Worm (Caenorhabditis elegans) whole organism, mixed stage, embryonic: ENCODE results near the gene lip-1.

Experiments
- blmp-1 ChIP-seq: fragments of 150-350 bp; optimal IDR thresholded peaks from 2 replicates; lab custom pipeline; 2014; ENCODE audit warnings: missing biosample characterization, missing genetic modification characterization
- ces-1 ChIP-seq: fragments of 150-350 bp; optimal IDR thresholded peaks from 2 replicates; lab custom pipeline; 2014; ENCODE audit warnings: missing biosample characterization, missing genetic modification reagents, missing genetic modification characterization
- drap-1 ChIP-seq: fragments of 200-800 bp; sonication (Bioruptor generic); optimal IDR thresholded peaks from 3 replicates; lab custom pipeline; 2018; ENCODE audit warnings: mild to moderate bottlenecking, missing genetic modification characterization, missing compliant biosample characterization
- elt-1 ChIP-seq: sonication (generic microtip); optimal IDR thresholded peaks from 2 replicates; lab custom pipeline; 2017; ENCODE audit warnings: missing genetic modification characterization, mild to moderate bottlenecking, missing compliant biosample characterization, antibody characterized with exemption, moderate library complexity, borderline replicate concordance; ENCODE audit not compliant: insufficient read depth
- elt-3 ChIP-seq: fragments of 150-350 bp; optimal IDR thresholded peaks from 2 replicates; lab custom pipeline; 2014; ENCODE audit warnings: missing biosample characterization, missing genetic modification characterization
- lsy-2 ChIP-seq: fragments of 150-350 bp; optimal IDR thresholded peaks from 2 replicates; lab custom pipeline; 2014; ENCODE audit warnings: missing biosample characterization, missing genetic modification characterization
- mab-5 ChIP-seq: fragments of 150-350 bp; optimal IDR thresholded peaks from 2 replicates; lab custom pipeline; 2014; ENCODE audit warnings: missing biosample characterization, missing genetic modification characterization
- mls-2 ChIP-seq: sonication (generic microtip); optimal IDR thresholded peaks from 2 replicates; lab custom pipeline; 2016; ENCODE audit warnings: mild to moderate bottlenecking, missing genetic modification characterization, moderate library complexity, missing compliant biosample characterization
- nhr-12 ChIP-seq: fragments of 150-350 bp; optimal IDR thresholded peaks from 2 replicates; lab custom pipeline; 2014; ENCODE audit warnings: missing biosample characterization, missing genetic modification characterization
- nhr-237 ChIP-seq: fragments of 150-350 bp; optimal IDR thresholded peaks from 2 replicates; lab custom pipeline; 2014; ENCODE audit warnings: missing biosample characterization, missing genetic modification characterization
- nhr-28 ChIP-seq: fragments of 150-350 bp; optimal IDR thresholded peaks from 2 replicates; lab custom pipeline; 2014; ENCODE audit warnings: missing biosample characterization, missing genetic modification characterization
- snpc-4 ChIP-seq: fragments of 150-350 bp; optimal IDR thresholded peaks from 2 replicates; lab custom pipeline; 2014; ENCODE audit warnings: missing biosample characterization, missing genetic modification characterization
- unc-62 ChIP-seq: fragments of 150-350 bp; optimal IDR thresholded peaks from 2 replicates; lab custom pipeline; 2014; ENCODE audit warnings: missing biosample characterization, missing genetic modification reagents, missing genetic modification characterization
- ztf-11 ChIP-seq: fragments of 150-350 bp; optimal IDR thresholded peaks from 2 replicates; lab custom pipeline; 2014; ENCODE audit warnings: missing biosample characterization, missing genetic modification characterization

ce11 chrIV:6883342-6883741 is 40.6 kb downstream of the lip-1 start, which contains the start of gene tre-2:
- no peak for TF ChIP-seq nhr-28 (tag; lab: Kevin White, UChicago)
- no peak for TF ChIP-seq snpc-4 (tag; lab: Kevin White, UChicago)
- TF ChIP-seq ztf-11 (tag; lab: Kevin White, UChicago): no peak
- no peak for TF ChIP-seq nhr-237 (tag; lab: Kevin White, UChicago)
- TF ChIP-seq unc-62 (GFP tag; lab: Kevin White, UChicago): no peak
- TF ChIP-seq elt-1: no peak
- no peak for TF ChIP-seq blmp-1
- TF ChIP-seq lsy-2 (tag; lab: Kevin White, UChicago): no peak
- no peak for TF ChIP-seq ces-1
- no peak for TF ChIP-seq nhr-12 (tag; lab: Kevin White, UChicago)
- TF ChIP-seq mab-5 (tag; lab: Kevin White, UChicago): no peak
- TF ChIP-seq drap-1 (GFP tag; lab: Kevin White, UChicago): no peak
- no peak for TF ChIP-seq mls-2 (tag; lab: Kevin White, UChicago)
- no peak for TF ChIP-seq elt-3 (tag; lab: Kevin White, UChicago)
